Worm (Caenorhabditis elegans) whole organism, L4 larva: ENCODE results near the gene C17G10.7.

Experiments
- Y75B8A.6 ChIP-seq: fragments of 200-800 bp; sonication (Bioruptor generic); IDR thresholded peaks from 2 replicates; pipeline ENCODE4 v1.3.6; 2022; ENCODE audit warnings: missing genetic modification reagents, missing genetic modification characterization, missing compliant biosample characterization
- ceh-82 ChIP-seq: sonication (generic microtip); optimal IDR thresholded peaks from 2 replicates; lab custom pipeline; 2017; ENCODE audit warnings: missing biosample characterization, missing genetic modification characterization
- ces-1 ChIP-seq: fragments of 150-350 bp; sonication (generic microtip); optimal IDR thresholded peaks from 4 replicates; lab custom pipeline; 2014; ENCODE audit warnings: missing biosample characterization, missing genetic modification reagents, missing genetic modification characterization
- duxl-1 ChIP-seq: sonication (generic microtip); optimal IDR thresholded peaks from 2 replicates; lab custom pipeline; 2016; ENCODE audit warnings: mild to moderate bottlenecking, missing genetic modification characterization, moderate library complexity, missing compliant biosample characterization; ENCODE audit not compliant: poor library complexity
- mep-1 ChIP-seq: fragments of 150-350 bp; sonication (generic microtip); optimal IDR thresholded peaks from 3 replicates; lab custom pipeline; 2014; ENCODE audit warnings: missing biosample characterization, missing genetic modification characterization
- pha-4 ChIP-seq, 2 experiments: fragments of 150-350 bp in 1 of 2; fragments of 200-800 bp in 1 of 2; sonication (Bioruptor generic) in 1 of 2; IDR thresholded peaks in 1 of 2; optimal IDR thresholded peaks in 1 of 2; 2 replicates each; pipeline versions ENCODE4 v1.3.6 to Lab custom; 2014 to 2022; ENCODE audit warnings: missing genetic modification characterization in 2 of 2, missing genetic modification reagents in 2 of 2, missing biosample characterization in 1 of 2, missing compliant biosample characterization in 1 of 2
- pqm-1 ChIP-seq: sonication (generic microtip); optimal IDR thresholded peaks from 2 replicates; lab custom pipeline; 2017; ENCODE audit warnings: missing biosample characterization, missing genetic modification characterization
- unc-130 ChIP-seq: sonication (generic microtip); optimal IDR thresholded peaks from 2 replicates; lab custom pipeline; 2016; ENCODE audit warnings: missing genetic modification reagents, missing genetic modification characterization, missing compliant biosample characterization

DNA sequence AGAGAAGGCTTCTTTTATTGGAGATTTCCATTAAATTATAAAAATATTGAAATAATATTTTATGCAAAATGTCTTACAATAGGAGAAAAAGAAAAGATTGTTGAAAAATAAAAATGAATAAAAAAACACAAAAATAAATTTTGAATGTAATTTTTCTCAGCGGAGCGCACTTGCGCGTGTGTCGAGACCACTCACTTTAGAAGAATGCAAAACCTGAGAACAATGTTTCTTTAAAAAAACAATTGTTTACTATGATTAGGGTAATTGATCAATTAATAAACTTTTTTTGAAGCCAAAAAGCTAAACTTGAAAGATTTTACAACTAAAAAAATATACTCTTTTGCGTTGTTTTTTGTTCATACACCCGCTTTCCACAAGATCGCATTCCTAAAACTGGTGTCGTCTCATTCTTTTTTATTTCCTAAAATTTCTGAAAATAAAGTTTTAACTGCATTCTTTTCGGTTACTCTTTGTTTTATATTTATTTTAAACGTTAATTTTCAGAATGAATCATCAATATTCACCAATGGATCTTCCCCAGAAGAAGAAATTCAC, 13.4 kb downstream of the C17G10.7 start, which contains the start of gene ttc-4:
- TF ChIP-seq pha-4 (GFP tag; IDR thresholded peaks at IDR 0.05; lab: Robert Waterston, UW): no peak
- no peak for TF ChIP-seq pha-4 (tag; optimal IDR thresholded peaks at IDR 0.05; lab: Kevin White, UChicago)
- peak; percentile 64 for TF ChIP-seq unc-130 (GFP tag; lab: Kevin White, UChicago)
- peak; percentile 25 for TF ChIP-seq mep-1 (tag; lab: Kevin White, UChicago)
- TF ChIP-seq duxl-1 (tag; lab: Kevin White, UChicago): no peak
- TF ChIP-seq ces-1 (GFP tag; lab: Kevin White, UChicago): no peak
- no peak for TF ChIP-seq pqm-1 (tag; lab: Kevin White, UChicago)
- no peak for TF ChIP-seq Y75B8A.6 (GFP tag; lab: Robert Waterston, UW)
- TF ChIP-seq ceh-82 (tag; lab: Kevin White, UChicago): no peak
